Worm (Caenorhabditis elegans): ENCODE results near the gene Y46H3A.4.

Y46H3A.4 gene

ce11 chrV:1781922-1782321, 29.0 kb downstream of the Y46H3A.4 start, which contains the start of gene F36H9.5:
Gene F36H9.5 (minus strand): TSS chrV:1782022.
- TF ChIP-seq F13C5.2 (tag; optimal IDR thresholded peaks at IDR 0.05): no peak
- TF ChIP-seq ama-1 (optimal IDR thresholded peaks at IDR 0.05): no peak
- TF ChIP-seq scrt-1 (GFP tag; IDR thresholded peaks at IDR 0.05): no peak
- no peak for TF ChIP-seq hmbx-1 (tag; optimal IDR thresholded peaks at IDR 0.05)
- TF ChIP-seq aly-1 (tag; optimal IDR thresholded peaks at IDR 0.05): no peak

- TF ChIP-seq pes-1 (GFP tag; IDR thresholded peaks at IDR 0.05) (no peak), hmbx-1 (tag; optimal IDR thresholded peaks at IDR 0.05) (no peak), tbx-11 (GFP tag; IDR thresholded peaks at IDR 0.05) (no peak), tbx-37 (GFP tag; conservative IDR thresholded peaks at IDR 0.05) (no peak), sea-1 (GFP tag; conservative IDR thresholded peaks at IDR 0.05) (no peak), B0310.2 (tag; optimal IDR thresholded peaks at IDR 0.05) (no peak), scrt-1 (GFP tag; IDR thresholded peaks at IDR 0.05) (no peak), aly-1 (tag; optimal IDR thresholded peaks at IDR 0.05) (no peak), hnd-1 (tag; optimal IDR thresholded peaks at IDR 0.05) (no peak), ets-7 (tag; optimal IDR thresholded peaks at IDR 0.05) (no peak), ceh-36 (tag; optimal IDR thresholded peaks at IDR 0.05) (no peak)
These were observed 30.9 kb downstream of the Y46H3A.4 start for ce11 chrV:1779994-1780393.

ce11 chrV:1779136-1779535, 31.8 kb downstream of the Y46H3A.4 start, which contains the start of gene F36H9.4:
Gene F36H9.4 (minus strand): TSS chrV:1779236.
- TF ChIP-seq tbx-37 (GFP tag; conservative IDR thresholded peaks at IDR 0.05) (no peak), hmg-4 (GFP tag; optimal IDR thresholded peaks at IDR 0.05) (no peak)

ce11 chrV:1774874-1775589, 35.9 kb downstream of the Y46H3A.4 start, which contains the start of gene F36H9.7:
Gene F36H9.7 (minus strand): TSS chrV:1774924.
- TF ChIP-seq tbx-37 (GFP tag; conservative IDR thresholded peaks at IDR 0.05): no peak
- TF ChIP-seq pes-1 (GFP tag; IDR thresholded peaks at IDR 0.05): no peak
- TF ChIP-seq tbx-11 (GFP tag; IDR thresholded peaks at IDR 0.05): no peak
- no peak for TF ChIP-seq ceh-13 (GFP tag; optimal IDR thresholded peaks at IDR 0.05)
- TF ChIP-seq B0310.2 (tag; optimal IDR thresholded peaks at IDR 0.05): no peak

- TF ChIP-seq sea-1 (GFP tag; conservative IDR thresholded peaks at IDR 0.05) (no peak), tbx-37 (GFP tag; conservative IDR thresholded peaks at IDR 0.05) (no peak), F13C5.2 (tag; optimal IDR thresholded peaks at IDR 0.05) (peak; percentile 11), scrt-1 (GFP tag; IDR thresholded peaks at IDR 0.05) (no peak)
These were observed 37.8 kb downstream of the Y46H3A.4 start for ce11 chrV:1773120-1773519.

- no peak for TF ChIP-seq tbx-11 (GFP tag; IDR thresholded peaks at IDR 0.05)
- no peak for TF ChIP-seq tra-4 (tag; optimal IDR thresholded peaks at IDR 0.05)
- no peak for TF ChIP-seq pes-1 (GFP tag; IDR thresholded peaks at IDR 0.05)
- no peak for TF ChIP-seq ceh-36 (tag; optimal IDR thresholded peaks at IDR 0.05)
- TF ChIP-seq hnd-1 (tag; optimal IDR thresholded peaks at IDR 0.05): no peak
- TF ChIP-seq hmg-4 (GFP tag; optimal IDR thresholded peaks at IDR 0.05): no peak
These were observed 39.2 kb downstream of the Y46H3A.4 start, which contains the start of gene dhs-13 for ce11 chrV:1771727-1772126. Gene dhs-13 (minus strand): TSS chrV:1771734.

ce11 chrV:1767427-1767826, 43.5 kb downstream of the Y46H3A.4 start:
- TF ChIP-seq aly-1 (tag; optimal IDR thresholded peaks at IDR 0.05) (no peak), pes-1 (GFP tag; IDR thresholded peaks at IDR 0.05) (no peak), sea-1 (GFP tag; conservative IDR thresholded peaks at IDR 0.05) (no peak), tbx-37 (GFP tag; conservative IDR thresholded peaks at IDR 0.05) (no peak), tra-4 (tag; optimal IDR thresholded peaks at IDR 0.05) (no peak), F13C5.2 (tag; optimal IDR thresholded peaks at IDR 0.05) (no peak), scrt-1 (GFP tag; IDR thresholded peaks at IDR 0.05) (no peak), ceh-36 (tag; optimal IDR thresholded peaks at IDR 0.05) (no peak), flt-1 (GFP tag; IDR thresholded peaks at IDR 0.05) (no peak), hmg-4 (GFP tag; optimal IDR thresholded peaks at IDR 0.05) (no peak), ama-1 (optimal IDR thresholded peaks at IDR 0.05) (no peak), ceh-13 (GFP tag; optimal IDR thresholded peaks at IDR 0.05) (no peak), ets-7 (tag; optimal IDR thresholded peaks at IDR 0.05) (no peak), tbx-11 (GFP tag; IDR thresholded peaks at IDR 0.05) (no peak), B0310.2 (tag; optimal IDR thresholded peaks at IDR 0.05) (no peak), hmbx-1 (tag; optimal IDR thresholded peaks at IDR 0.05) (no peak), hnd-1 (tag; optimal IDR thresholded peaks at IDR 0.05) (no peak)

- TF ChIP-seq pes-1 (GFP tag; IDR thresholded peaks at IDR 0.05): no peak
- no peak for TF ChIP-seq tbx-37 (GFP tag; conservative IDR thresholded peaks at IDR 0.05)
- no peak for TF ChIP-seq tra-4 (tag; optimal IDR thresholded peaks at IDR 0.05)
- TF ChIP-seq ceh-13 (GFP tag; optimal IDR thresholded peaks at IDR 0.05): no peak
- TF ChIP-seq ets-7 (tag; optimal IDR thresholded peaks at IDR 0.05): no peak
- no peak for TF ChIP-seq ceh-36 (tag; optimal IDR thresholded peaks at IDR 0.05)
- TF ChIP-seq hmg-4 (GFP tag; optimal IDR thresholded peaks at IDR 0.05): no peak
These were observed 50.3 kb downstream of the Y46H3A.4 start, which contains the start of gene clec-205 for ce11 chrV:1760682-1761081. Gene clec-205 (plus strand): TSS chrV:1760893.
